Worm (Caenorhabditis elegans) whole organism, young adult: ENCODE data around the gene ubc-19.

Source experiments
- T26A5.8 ChIP-seq: sonication (generic microtip); optimal IDR thresholded peaks from 2 replicates; lab custom pipeline; 2016; ENCODE audit warnings: missing genetic modification characterization, missing compliant biosample characterization
- ama-1 ChIP-seq, 3 experiments: fragments of 150-350 bp in 1 of 3; sonication (generic microtip) in 2 of 3; optimal IDR thresholded peaks; 2 replicates each; lab custom pipeline; 2014 to 2018; ENCODE audit warnings: missing biosample characterization in 2 of 3, missing genetic modification characterization in 2 of 3, missing genetic modification reagents in 2 of 3
- ceh-40 ChIP-seq: fragments of 200-800 bp; sonication (Bioruptor generic); IDR thresholded peaks from 2 replicates; pipeline ENCODE4 v1.3.6; 2022; ENCODE audit warnings: missing genetic modification characterization, missing compliant biosample characterization
- ceh-79 ChIP-seq: sonication (generic microtip); optimal IDR thresholded peaks from 2 replicates; lab custom pipeline; 2017; ENCODE audit warnings: mild to moderate bottlenecking, missing genetic modification characterization, missing compliant biosample characterization
- dox-1 ChIP-seq: fragments of 200-800 bp; sonication (Bioruptor generic); IDR thresholded peaks from 2 replicates; pipeline ENCODE4 v1.3.6; 2022; ENCODE audit warnings: missing genetic modification reagents, missing genetic modification characterization, missing compliant biosample characterization
- hrde-1 ChIP-seq: sonication (generic microtip); optimal IDR thresholded peaks from 2 replicates; lab custom pipeline; 2016; ENCODE audit warnings: missing genetic modification characterization, mild to moderate bottlenecking, missing compliant biosample characterization, moderate library complexity, missing genotype, missing genetic modification reagents, borderline replicate concordance
- lag-1 ChIP-seq: fragments of 200-800 bp; sonication (Bioruptor generic); IDR thresholded peaks from 2 replicates; pipeline ENCODE4 v1.3.6; 2022; ENCODE audit warnings: missing genetic modification reagents, missing genetic modification characterization, missing compliant biosample characterization
- lsy-27 ChIP-seq: sonication (generic microtip); optimal IDR thresholded peaks from 2 replicates; lab custom pipeline; 2017; ENCODE audit warnings: missing genetic modification characterization, mild to moderate bottlenecking, missing compliant biosample characterization, antibody characterized with exemption, missing genotype, borderline replicate concordance; ENCODE audit not compliant: insufficient read depth
- nfyb-1 ChIP-seq: fragments of 200-800 bp; sonication (Bioruptor generic); IDR thresholded peaks from 2 replicates; pipeline ENCODE4 v1.3.6; 2022; ENCODE audit warnings: missing genetic modification reagents, missing genetic modification characterization, missing compliant biosample characterization
- rec-8 ChIP-seq, 2 experiments: sonication (generic microtip); optimal IDR thresholded peaks; 2 replicates each; lab custom pipeline; 2016; ENCODE audit warnings: mild to moderate bottlenecking in 2 of 2, missing genetic modification characterization in 2 of 2, missing genetic modification reagents in 2 of 2, missing genotype in 2 of 2, missing biosample characterization in 1 of 2, missing compliant biosample characterization in 1 of 2, moderate library complexity in 1 of 2
- snpc-4 ChIP-seq, 5 experiments: fragments of 150-350 bp in 1 of 5; sonication (generic microtip) in 4 of 5; optimal IDR thresholded peaks; 2 replicates each; lab custom pipeline; 2014 to 2018; ENCODE audit warnings: missing genetic modification characterization in 5 of 5, missing biosample characterization in 3 of 5, antibody characterized with exemption in 2 of 5, mild to moderate bottlenecking in 2 of 5, missing compliant biosample characterization in 2 of 5, missing genotype in 2 of 5, moderate library complexity in 2 of 5, missing genetic modification reagents in 1 of 5
- sptf-2 ChIP-seq: fragments of 200-800 bp; sonication (Bioruptor generic); optimal IDR thresholded peaks from 2 replicates; lab custom pipeline; 2018; ENCODE audit warnings: mild to moderate bottlenecking, missing genetic modification characterization, missing compliant biosample characterization
- ztf-18 ChIP-seq: sonication (generic microtip); optimal IDR thresholded peaks from 2 replicates; lab custom pipeline; 2016; ENCODE audit warnings: missing genotype, mild to moderate bottlenecking, missing genetic modification characterization, missing compliant biosample characterization

DNA sequence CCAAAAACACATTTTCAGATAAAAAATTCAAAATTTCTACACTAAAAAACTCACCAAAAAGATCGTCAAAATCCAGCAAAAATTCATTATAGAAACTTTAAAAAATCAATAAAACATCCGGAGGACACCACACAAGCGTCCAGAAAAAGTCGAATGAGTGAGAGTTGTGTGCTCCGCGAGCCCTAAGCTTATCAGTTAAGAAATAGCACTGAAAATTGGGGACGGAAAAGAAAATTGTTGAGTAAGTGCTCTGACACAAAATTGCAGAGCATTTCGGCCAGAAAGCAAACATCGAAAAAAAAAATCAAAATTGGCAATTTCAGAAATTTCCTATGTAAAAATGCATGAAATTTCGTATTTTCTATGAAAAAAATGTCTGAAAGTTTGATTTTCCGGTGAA, 48.1 kb upstream of the ubc-19 start:
- no peak for TF ChIP-seq ceh-40 (GFP tag; lab: Robert Waterston, UW)
- TF ChIP-seq ama-1 (optimal IDR thresholded peaks at IDR 0.05; lab: Kevin White, UChicago) = no peak
- no peak for TF ChIP-seq ama-1 (GFP tag; optimal IDR thresholded peaks at IDR 0.05; lab: Kevin White, UChicago)
- TF ChIP-seq ztf-18 (tag; lab: Kevin White, UChicago) = no peak
- TF ChIP-seq nfyb-1 (GFP tag; lab: Robert Waterston, UW) = no peak
- no peak for TF ChIP-seq ceh-79 (tag; lab: Kevin White, UChicago)
- no peak for TF ChIP-seq rec-8 (tag; optimal IDR thresholded peaks at IDR 0.05; lab: Kevin White, UChicago)
- no peak for TF ChIP-seq snpc-4 (GFP tag; optimal IDR thresholded peaks at IDR 0.05; lab: Kevin White, UChicago)
- no peak for TF ChIP-seq snpc-4 (tag; optimal IDR thresholded peaks at IDR 0.05; lab: Kevin White, UChicago)
- no peak for TF ChIP-seq hrde-1
- no peak for TF ChIP-seq T26A5.8
- TF ChIP-seq sptf-2 = no peak
- TF ChIP-seq lag-1 = no peak
- no peak for TF ChIP-seq lsy-27 (tag; lab: Kevin White, UChicago)
- no peak for TF ChIP-seq dox-1 (GFP tag; lab: Robert Waterston, UW)
